Worm (Caenorhabditis elegans) whole organism, L1 larva: ENCODE data around the gene srr-10.
A peak's percentile ranks its signal among the peaks of the same experiment; 100 is the strongest.

Experiments used
- C04F5.9 ChIP-seq: sonication (generic microtip); optimal IDR thresholded peaks from 2 replicates; lab custom pipeline; 2016; ENCODE audit warnings: missing genetic modification characterization, missing compliant biosample characterization
- C16A3.4 ChIP-seq: fragments of 150-350 bp; optimal IDR thresholded peaks from 2 replicates; lab custom pipeline; 2014; ENCODE audit warnings: missing biosample characterization, missing genetic modification characterization
- C34B4.2 ChIP-seq: sonication (generic microtip); optimal IDR thresholded peaks from 2 replicates; lab custom pipeline; 2017; ENCODE audit warnings: mild to moderate bottlenecking, missing genetic modification characterization, missing compliant biosample characterization
- F16B12.6 ChIP-seq: fragments of 150-350 bp; optimal IDR thresholded peaks from 2 replicates; lab custom pipeline; 2014; ENCODE audit warnings: missing biosample characterization, missing genetic modification characterization
- ama-1 ChIP-seq: fragments of 150-350 bp; optimal IDR thresholded peaks from 2 replicates; lab custom pipeline; 2014
- blmp-1 ChIP-seq: fragments of 150-350 bp; optimal IDR thresholded peaks from 2 replicates; lab custom pipeline; 2014; ENCODE audit warnings: missing biosample characterization, missing genetic modification characterization
- ceh-82 ChIP-seq, 3 experiments: fragments of 150-350 bp in 1 of 3; sonication (generic microtip) in 2 of 3; optimal IDR thresholded peaks; 2 replicates each; lab custom pipeline; 2014 to 2017; ENCODE audit warnings: missing biosample characterization in 3 of 3, missing genetic modification characterization in 3 of 3
- ceh-88 ChIP-seq: fragments of 200-800 bp; sonication (Bioruptor generic); IDR thresholded peaks from 2 replicates; pipeline ENCODE4 v1.3.6; 2022; ENCODE audit warnings: missing genetic modification characterization, missing compliant biosample characterization
- ces-1 ChIP-seq: fragments of 150-350 bp; optimal IDR thresholded peaks from 2 replicates; lab custom pipeline; 2014; ENCODE audit warnings: missing biosample characterization, missing genetic modification reagents, missing genetic modification characterization
- dpl-1 ChIP-seq, 3 experiments: fragments of 150-350 bp in 2 of 3; sonication (generic microtip) in 1 of 3; optimal IDR thresholded peaks; 2 replicates each; lab custom pipeline; 2014 to 2017; ENCODE audit warnings: missing biosample characterization in 3 of 3, missing genetic modification characterization in 3 of 3, missing genetic modification reagents in 3 of 3
- efl-1 ChIP-seq, 4 experiments: fragments of 150-350 bp; optimal IDR thresholded peaks in 3 of 4; peaks in 1 of 4; 1 replicate in 1 of 4; 2 replicates in 3 of 4; lab custom pipeline; 2014; ENCODE audit warnings: missing biosample characterization in 2 of 4, missing genetic modification characterization in 2 of 4, missing genetic modification reagents in 2 of 4
- efl-3 ChIP-seq: fragments of 200-800 bp; sonication (Bioruptor generic); optimal IDR thresholded peaks from 2 replicates; lab custom pipeline; 2018; ENCODE audit warnings: mild to moderate bottlenecking, missing genetic modification characterization, missing compliant biosample characterization
- egl-27 ChIP-seq, 2 experiments: fragments of 150-350 bp in 1 of 2; sonication (generic microtip); optimal IDR thresholded peaks; 3 replicates each; lab custom pipeline; 2017 to 2018; ENCODE audit warnings: missing biosample characterization in 2 of 2, missing genetic modification characterization in 2 of 2, missing genetic modification reagents in 2 of 2
- elt-2 ChIP-seq: sonication (generic microtip); optimal IDR thresholded peaks from 2 replicates; lab custom pipeline; 2016; ENCODE audit warnings: missing genetic modification characterization, mild to moderate bottlenecking, inconsistent platforms, missing compliant biosample characterization, missing genetic modification reagents
- elt-3 ChIP-seq, 6 experiments: fragments of 150-350 bp in 1 of 6; sonication (generic microtip); optimal IDR thresholded peaks; 2 replicates each; lab custom pipeline; 2017 to 2018; ENCODE audit warnings: missing biosample characterization in 6 of 6, missing genetic modification characterization in 6 of 6, inconsistent platforms in 1 of 6
- fkh-10 ChIP-seq: sonication (generic microtip); optimal IDR thresholded peaks from 2 replicates; lab custom pipeline; 2017; ENCODE audit warnings: missing biosample characterization, missing genetic modification reagents, missing genetic modification characterization
- fkh-4 ChIP-seq: sonication (generic microtip); optimal IDR thresholded peaks from 2 replicates; lab custom pipeline; 2016; ENCODE audit warnings: missing compliant biosample characterization, missing genetic modification characterization, borderline replicate concordance
- fkh-8 ChIP-seq: sonication (generic microtip); optimal IDR thresholded peaks from 2 replicates; lab custom pipeline; 2016; ENCODE audit warnings: mild to moderate bottlenecking, missing genetic modification characterization, missing compliant biosample characterization
- fos-1 ChIP-seq: fragments of 150-350 bp; optimal IDR thresholded peaks from 2 replicates; lab custom pipeline; 2014; ENCODE audit warnings: missing biosample characterization, missing genetic modification characterization
- hlh-17 ChIP-seq: fragments of 200-800 bp; sonication (Bioruptor generic); optimal IDR thresholded peaks from 2 replicates; lab custom pipeline; 2018; ENCODE audit warnings: missing genetic modification characterization, mild to moderate bottlenecking, missing compliant biosample characterization, moderate library complexity, borderline replicate concordance
- hlh-4 ChIP-seq: sonication (generic microtip); optimal IDR thresholded peaks from 2 replicates; lab custom pipeline; 2016; ENCODE audit warnings: mild to moderate bottlenecking, missing genetic modification characterization, missing compliant biosample characterization
- isw-1 ChIP-seq: fragments of 200-800 bp; sonication (Bioruptor generic); IDR thresholded peaks from 2 replicates; pipeline ENCODE4 v1.3.6; 2022; ENCODE audit warnings: missing genetic modification characterization, missing compliant biosample characterization
- jun-1 ChIP-seq: fragments of 150-350 bp; optimal IDR thresholded peaks from 2 replicates; lab custom pipeline; 2014; ENCODE audit warnings: missing biosample characterization, missing genetic modification reagents, missing genetic modification characterization
- lin-13 ChIP-seq: fragments of 150-350 bp; optimal IDR thresholded peaks from 2 replicates; lab custom pipeline; 2014; ENCODE audit warnings: missing biosample characterization, missing genetic modification reagents, missing genetic modification characterization
- lin-14 ChIP-seq: fragments of 200-800 bp; sonication (Bioruptor generic); optimal IDR thresholded peaks from 2 replicates; lab custom pipeline; 2018; ENCODE audit warnings: mild to moderate bottlenecking, missing genetic modification characterization, moderate library complexity, missing compliant biosample characterization
- lin-35 ChIP-seq, 2 experiments: fragments of 150-350 bp; optimal IDR thresholded peaks; 2 replicates each; lab custom pipeline; 2014; ENCODE audit warnings: missing biosample characterization in 2 of 2, missing genetic modification characterization in 2 of 2, missing genetic modification reagents in 2 of 2
- lir-3 ChIP-seq: sonication (generic microtip); optimal IDR thresholded peaks from 2 replicates; lab custom pipeline; 2016; ENCODE audit warnings: mild to moderate bottlenecking, missing genetic modification characterization, moderate library complexity, missing compliant biosample characterization; ENCODE audit not compliant: poor library complexity
- mdl-1 ChIP-seq, 2 experiments: fragments of 150-350 bp; optimal IDR thresholded peaks; 2 replicates each; lab custom pipeline; 2014 to 2017; ENCODE audit warnings: missing biosample characterization in 2 of 2, missing genetic modification characterization in 2 of 2, inconsistent platforms in 1 of 2
- nhr-12 ChIP-seq: sonication (generic microtip); optimal IDR thresholded peaks from 2 replicates; lab custom pipeline; 2017; ENCODE audit warnings: missing biosample characterization, missing genetic modification characterization
- nhr-20 ChIP-seq: sonication (generic microtip); optimal IDR thresholded peaks from 2 replicates; lab custom pipeline; 2016; ENCODE audit warnings: mild to moderate bottlenecking, missing genetic modification characterization, missing compliant biosample characterization
- nhr-237 ChIP-seq: fragments of 150-350 bp; optimal IDR thresholded peaks from 2 replicates; lab custom pipeline; 2014; ENCODE audit warnings: missing biosample characterization, missing genetic modification characterization
- nhr-71 ChIP-seq: sonication (generic microtip); optimal IDR thresholded peaks from 2 replicates; lab custom pipeline; 2016; ENCODE audit warnings: mild to moderate bottlenecking, missing genetic modification characterization, moderate library complexity, missing compliant biosample characterization
- nhr-76 ChIP-seq: sonication (generic microtip); optimal IDR thresholded peaks from 2 replicates; lab custom pipeline; 2017; ENCODE audit warnings: missing biosample characterization, missing genetic modification characterization
- nhr-85 ChIP-seq: sonication (generic microtip); peaks from one replicate; lab custom pipeline; 2016; ENCODE audit warnings: missing genetic modification characterization, inconsistent platforms, missing compliant biosample characterization
- nhr-90 ChIP-seq: sonication (generic microtip); optimal IDR thresholded peaks from 2 replicates; lab custom pipeline; 2016; ENCODE audit warnings: mild to moderate bottlenecking, missing genetic modification characterization, missing compliant biosample characterization; ENCODE audit not compliant: poor library complexity
- pqm-1 ChIP-seq: sonication (generic microtip); optimal IDR thresholded peaks from 3 replicates; lab custom pipeline; 2017; ENCODE audit warnings: missing biosample characterization, missing genetic modification characterization
- rnt-1 ChIP-seq: sonication (generic microtip); optimal IDR thresholded peaks from 2 replicates; lab custom pipeline; 2016; ENCODE audit warnings: mild to moderate bottlenecking, missing genetic modification characterization, moderate library complexity, missing compliant biosample characterization
- snpc-4 ChIP-seq: fragments of 150-350 bp; optimal IDR thresholded peaks from 2 replicates; lab custom pipeline; 2014; ENCODE audit warnings: missing biosample characterization, missing genetic modification characterization
- sox-4 ChIP-seq: sonication (generic microtip); optimal IDR thresholded peaks from 2 replicates; lab custom pipeline; 2016; ENCODE audit warnings: missing genetic modification characterization, missing compliant biosample characterization
- sup-37 ChIP-seq: fragments of 200-800 bp; sonication (Bioruptor generic); optimal IDR thresholded peaks from 2 replicates; lab custom pipeline; 2018; ENCODE audit warnings: mild to moderate bottlenecking, missing genetic modification characterization, missing compliant biosample characterization
- swsn-7 ChIP-seq: sonication (generic microtip); optimal IDR thresholded peaks from 2 replicates; lab custom pipeline; 2016; ENCODE audit warnings: missing genetic modification characterization, missing compliant biosample characterization
- unc-86 ChIP-seq: sonication (generic microtip); optimal IDR thresholded peaks from 2 replicates; lab custom pipeline; 2016; ENCODE audit warnings: missing genetic modification characterization, missing compliant biosample characterization
- unc-98 ChIP-seq: fragments of 200-800 bp; sonication (Bioruptor generic); IDR thresholded peaks from 2 replicates; pipeline ENCODE4 v1.3.6; 2022; ENCODE audit warnings: missing genetic modification characterization, missing compliant biosample characterization
- zag-1 ChIP-seq: fragments of 150-350 bp; optimal IDR thresholded peaks from 2 replicates; lab custom pipeline; 2014; ENCODE audit warnings: missing biosample characterization, missing genetic modification characterization

The srr-10 gene

DNA sequence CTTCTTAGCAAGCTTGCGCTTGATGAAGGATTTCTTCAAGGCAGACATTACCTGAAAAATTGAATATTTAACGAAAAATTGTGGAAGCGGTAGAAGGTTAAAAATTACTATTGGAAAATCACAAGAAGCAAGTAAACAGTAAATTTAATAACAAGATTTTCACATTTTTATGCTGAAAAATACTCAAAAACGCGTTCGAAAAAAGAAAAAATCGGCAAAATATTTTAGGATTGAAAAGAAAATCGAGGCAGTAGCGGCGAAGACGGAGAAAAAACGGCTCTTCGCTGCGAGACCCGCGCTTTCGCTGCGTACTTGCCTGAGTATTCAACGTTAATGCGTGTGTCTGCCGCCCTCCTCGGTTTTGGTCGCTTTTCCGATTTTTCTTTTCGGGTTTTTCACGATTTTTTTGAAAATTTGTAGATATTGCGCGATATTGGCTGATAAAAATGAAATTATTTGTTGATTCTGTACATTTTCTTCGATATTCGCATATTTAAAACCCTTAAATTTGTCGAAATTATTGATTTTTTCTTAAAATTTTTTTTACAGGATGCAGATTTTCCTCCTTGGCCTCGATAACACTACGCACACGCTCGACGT is 40.7 kb downstream of the srr-10 start, which contains the start of the genes rpl-39 and rps-30 (continued):
- TF ChIP-seq pqm-1 (tag; lab: Kevin White, UChicago) (no peak), efl-1 (optimal IDR thresholded peaks at IDR 0.05; lab: Kevin White, UChicago) (peak; percentile 83 to 91), efl-1 (GFP tag; optimal IDR thresholded peaks at IDR 0.05 in 1 of 2; lab: Kevin White, UChicago) (peak; percentile 77 to 97), nhr-90 (tag; lab: Kevin White, UChicago) (peak; percentile 59), dpl-1 (GFP tag; optimal IDR thresholded peaks at IDR 0.05; lab: Kevin White, UChicago) (peak; percentile 77 to 80 (median 78)), fkh-10 (GFP tag; lab: Kevin White, UChicago) (peak; percentile 46), hlh-17 (GFP tag; lab: Kevin White, UChicago) (no peak), nhr-71 (tag; lab: Kevin White, UChicago) (peak; percentile 91), lin-13 (GFP tag; lab: Kevin White, UChicago) (peak; percentile 88), swsn-7 (tag; lab: Kevin White, UChicago) (peak; percentile 79), isw-1 (GFP tag; lab: Robert Waterston, UW) (peak; percentile 87), sox-4 (tag; lab: Kevin White, UChicago) (no peak), sup-37 (GFP tag; lab: Kevin White, UChicago) (peak; percentile 11), fkh-8 (tag; lab: Kevin White, UChicago) (peak; percentile 85), ceh-82 (tag; optimal IDR thresholded peaks at IDR 0.05; lab: Kevin White, UChicago) (peak; percentile 84 to 94 (median 84)), nhr-85 (tag; lab: Kevin White, UChicago) (peak; percentile 87), F16B12.6 (tag; lab: Kevin White, UChicago) (peak; percentile 50), nhr-237 (tag; lab: Kevin White, UChicago) (peak; percentile 17), ceh-88 (peak; percentile 37; the same call in 1 of the 2 replicates), rnt-1 (tag; lab: Kevin White, UChicago) (peak; percentile 86), nhr-12 (tag; lab: Kevin White, UChicago) (no peak), efl-3 (GFP tag; lab: Kevin White, UChicago) (no peak), nhr-20 (peak; percentile 88), fkh-4 (tag; lab: Kevin White, UChicago) (peak; percentile 17), C04F5.9 (no peak), C16A3.4 (tag; lab: Kevin White, UChicago) (peak; percentile 84), unc-98 (0 out of 2 replicates have a peak, but pooled peaks have one; percentile 31), blmp-1 (peak; percentile 71), lin-35 (GFP tag; optimal IDR thresholded peaks at IDR 0.05; lab: Kevin White, UChicago) (peak; percentile 82 to 90), nhr-76 (tag; lab: Kevin White, UChicago) (no peak), jun-1 (peak; percentile 69), ama-1 (lab: Kevin White, UChicago) (peak; percentile 39), egl-27 (tag; optimal IDR thresholded peaks at IDR 0.05; lab: Kevin White, UChicago) (no peak)

DNA sequence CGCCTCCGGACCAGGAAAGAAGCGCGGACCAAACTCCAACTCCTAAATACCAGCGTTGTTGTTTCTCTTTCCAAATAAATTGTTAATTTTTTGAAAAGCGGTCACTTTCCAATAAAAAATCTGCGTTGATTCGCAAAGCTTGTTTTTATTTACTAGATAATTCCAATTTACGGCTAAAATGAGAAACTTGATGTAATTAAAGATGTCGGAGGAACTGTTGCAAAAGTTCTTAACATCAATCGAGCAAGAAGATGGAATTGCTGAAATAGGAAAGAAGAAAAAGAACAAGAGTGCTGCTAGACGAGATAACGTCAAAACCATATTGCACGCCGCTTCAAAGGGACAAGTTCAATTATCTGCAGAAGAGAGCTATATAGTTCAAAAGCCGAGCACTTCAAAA is 41.7 kb downstream of the srr-10 start, which contains the start of gene C26F1.3:
TSS of gene C26F1.3 (plus strand) at position 203 of the 400 bp plus-strand sequence.
- no peak for TF ChIP-seq C34B4.2 (tag; lab: Kevin White, UChicago)
- TF ChIP-seq nhr-85 (tag; lab: Kevin White, UChicago) = peak; percentile 15
- TF ChIP-seq, all 84 proteins: peak for 1

DNA sequence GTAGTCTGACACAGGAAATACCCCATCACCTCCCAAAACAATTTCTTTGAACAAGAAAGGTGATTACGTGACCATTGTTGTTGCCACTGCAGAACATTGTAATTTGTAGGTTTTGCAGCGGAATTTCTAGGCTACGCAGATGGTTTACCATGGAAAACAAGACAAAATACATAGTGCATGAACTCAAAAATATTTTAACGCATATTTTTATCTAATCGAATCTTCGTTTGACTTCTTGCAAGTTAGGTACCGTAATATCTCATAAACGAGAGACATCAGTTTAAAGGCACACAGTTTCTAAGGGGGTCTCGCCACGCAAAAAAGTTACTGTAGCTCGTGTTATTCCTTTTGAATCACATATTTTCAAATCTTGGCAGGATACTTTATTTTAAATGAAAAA is 43.6 kb downstream of the srr-10 start:
- TF ChIP-seq lin-14 (no peak), fos-1 (no peak), hlh-4 (tag; lab: Kevin White, UChicago) (no peak), hlh-17 (GFP tag; lab: Kevin White, UChicago) (no peak), zag-1 (no peak), unc-86 (tag; lab: Kevin White, UChicago) (no peak), jun-1 (no peak), elt-3 (tag; optimal IDR thresholded peaks at IDR 0.05; lab: Kevin White, UChicago) (no peak), dpl-1 (GFP tag; optimal IDR thresholded peaks at IDR 0.05; lab: Kevin White, UChicago) (no peak), ces-1 (GFP tag; lab: Kevin White, UChicago) (no peak), nhr-12 (tag; lab: Kevin White, UChicago) (no peak), mdl-1 (tag; optimal IDR thresholded peaks at IDR 0.05; lab: Kevin White, UChicago) (no peak), sup-37 (GFP tag; lab: Kevin White, UChicago) (no peak), snpc-4 (no peak), lir-3 (no peak), elt-2 (tag; lab: Kevin White, UChicago) (no peak), ama-1 (lab: Kevin White, UChicago) (no peak), C04F5.9 (no peak)
